Worm (Caenorhabditis elegans): ENCODE data around the gene irld-12.

Gene irld-12

ce11 chrV:2987407-2987806, 33.8 kb downstream of the irld-12 start, which contains the start of gene srh-85:
srh-85 (minus strand) TSS chrV:2987507.
- TF ChIP-seq zag-1 (tag; optimal IDR thresholded peaks at IDR 0.05) (no peak), lin-39 (tag; optimal IDR thresholded peaks at IDR 0.05) (no peak), blmp-1 (tag; optimal IDR thresholded peaks at IDR 0.05; ENCODE audit: insufficient read depth) (no peak), lsy-2 (tag; optimal IDR thresholded peaks at IDR 0.05) (no peak), C34F6.9 (tag; optimal IDR thresholded peaks at IDR 0.05) (no peak)

ce11 chrV:2985309-2985708, 35.9 kb downstream of the irld-12 start, which contains the start of gene srw-139:
srw-139 (minus strand) TSS chrV:2985409.
- TF ChIP-seq ztf-1 (GFP tag; conservative IDR thresholded peaks at IDR 0.05) (no peak), R02D3.7 (tag; optimal IDR thresholded peaks at IDR 0.05) (no peak), nhr-6 (tag; optimal IDR thresholded peaks at IDR 0.05) (no peak), sma-9 (GFP tag; optimal IDR thresholded peaks at IDR 0.05) (no peak), sma-9 (tag; optimal IDR thresholded peaks at IDR 0.05) (no peak), dmd-4 (tag; optimal IDR thresholded peaks at IDR 0.05) (no peak), nhr-77 (tag; optimal IDR thresholded peaks at IDR 0.05) (no peak), snpc-4 (tag; optimal IDR thresholded peaks at IDR 0.05) (no peak), nhr-12 (tag; optimal IDR thresholded peaks at IDR 0.05) (no peak), nhr-21 (tag; optimal IDR thresholded peaks at IDR 0.05) (no peak), fos-1 (tag; optimal IDR thresholded peaks at IDR 0.05) (no peak), lsy-2 (tag; optimal IDR thresholded peaks at IDR 0.05) (no peak)

- TF ChIP-seq nhr-237 (tag; optimal IDR thresholded peaks at IDR 0.05) (no peak), nhr-23 (tag; optimal IDR thresholded peaks at IDR 0.05) (no peak), lin-11 (tag; optimal IDR thresholded peaks at IDR 0.05) (no peak), fos-1 (tag; optimal IDR thresholded peaks at IDR 0.05) (no peak), unc-62 (GFP tag; optimal IDR thresholded peaks at IDR 0.05) (no peak), blmp-1 (tag; optimal IDR thresholded peaks at IDR 0.05; ENCODE audit: insufficient read depth) (no peak), ZK546.5 (tag; optimal IDR thresholded peaks at IDR 0.05) (no peak), nhr-25 (tag; optimal IDR thresholded peaks at IDR 0.05) (no peak), ceh-82 (tag; optimal IDR thresholded peaks at IDR 0.05) (no peak), aly-2 (tag; optimal IDR thresholded peaks at IDR 0.05) (no peak), nhr-12 (tag; optimal IDR thresholded peaks at IDR 0.05) (no peak), unc-39 (tag; optimal IDR thresholded peaks at IDR 0.05) (no peak), crh-2 (tag; optimal IDR thresholded peaks at IDR 0.05) (no peak), skn-1 (tag; optimal IDR thresholded peaks at IDR 0.05) (no peak), lin-39 (tag; optimal IDR thresholded peaks at IDR 0.05) (no peak), nhr-6 (tag; optimal IDR thresholded peaks at IDR 0.05) (no peak), nhr-129 (tag; optimal IDR thresholded peaks at IDR 0.05) (no peak), mdl-1 (tag; optimal IDR thresholded peaks at IDR 0.05) (no peak)
These were observed 37.9 kb downstream of the irld-12 start, which contains the start of gene srw-117 for ce11 chrV:2983351-2983750. srw-117 (minus strand) TSS chrV:2983451.

ce11 chrV:2979978-2980377, 41.2 kb downstream of the irld-12 start, which contains the start of gene srw-118:
srw-118 (minus strand) TSS chrV:2980078.
- TF ChIP-seq F13H6.1 (tag; optimal IDR thresholded peaks at IDR 0.05) (no peak), zag-1 (tag; optimal IDR thresholded peaks at IDR 0.05) (no peak), skn-1 (tag; optimal IDR thresholded peaks at IDR 0.05) (no peak), mbf-1 (tag; optimal IDR thresholded peaks at IDR 0.05) (no peak), ama-1 (optimal IDR thresholded peaks at IDR 0.05) (no peak), R02D3.7 (tag; optimal IDR thresholded peaks at IDR 0.05) (no peak), sma-3 (GFP tag; optimal IDR thresholded peaks at IDR 0.05) (no peak), lin-39 (tag; optimal IDR thresholded peaks at IDR 0.05) (no peak), aly-2 (tag; optimal IDR thresholded peaks at IDR 0.05) (no peak), unc-62 (GFP tag; optimal IDR thresholded peaks at IDR 0.05) (no peak), ztf-1 (GFP tag; conservative IDR thresholded peaks at IDR 0.05) (no peak), unc-55 (GFP tag; optimal IDR thresholded peaks at IDR 0.05) (no peak)

- TF ChIP-seq alr-1 (tag; optimal IDR thresholded peaks at IDR 0.05): no peak
- no peak for TF ChIP-seq nhr-10 (tag; optimal IDR thresholded peaks at IDR 0.05)
- no peak for TF ChIP-seq egl-27 (tag; optimal IDR thresholded peaks at IDR 0.05)
- no peak for TF ChIP-seq snpc-4 (tag; optimal IDR thresholded peaks at IDR 0.05)
- no peak for TF ChIP-seq sem-4 (tag; optimal IDR thresholded peaks at IDR 0.05)
- no peak for TF ChIP-seq lin-39 (tag; optimal IDR thresholded peaks at IDR 0.05)
- TF ChIP-seq R02D3.7 (tag; optimal IDR thresholded peaks at IDR 0.05): no peak
These were observed 44.9 kb downstream of the irld-12 start, which contains the start of gene srw-124 for ce11 chrV:2976287-2976686. srw-124 (plus strand) TSS chrV:2976587.

Data from whole organism, L2 larva.